Fruit fly (Drosophila melanogaster): ENCODE results near the gene PSMG1.

The PSMG1 gene

DNA sequence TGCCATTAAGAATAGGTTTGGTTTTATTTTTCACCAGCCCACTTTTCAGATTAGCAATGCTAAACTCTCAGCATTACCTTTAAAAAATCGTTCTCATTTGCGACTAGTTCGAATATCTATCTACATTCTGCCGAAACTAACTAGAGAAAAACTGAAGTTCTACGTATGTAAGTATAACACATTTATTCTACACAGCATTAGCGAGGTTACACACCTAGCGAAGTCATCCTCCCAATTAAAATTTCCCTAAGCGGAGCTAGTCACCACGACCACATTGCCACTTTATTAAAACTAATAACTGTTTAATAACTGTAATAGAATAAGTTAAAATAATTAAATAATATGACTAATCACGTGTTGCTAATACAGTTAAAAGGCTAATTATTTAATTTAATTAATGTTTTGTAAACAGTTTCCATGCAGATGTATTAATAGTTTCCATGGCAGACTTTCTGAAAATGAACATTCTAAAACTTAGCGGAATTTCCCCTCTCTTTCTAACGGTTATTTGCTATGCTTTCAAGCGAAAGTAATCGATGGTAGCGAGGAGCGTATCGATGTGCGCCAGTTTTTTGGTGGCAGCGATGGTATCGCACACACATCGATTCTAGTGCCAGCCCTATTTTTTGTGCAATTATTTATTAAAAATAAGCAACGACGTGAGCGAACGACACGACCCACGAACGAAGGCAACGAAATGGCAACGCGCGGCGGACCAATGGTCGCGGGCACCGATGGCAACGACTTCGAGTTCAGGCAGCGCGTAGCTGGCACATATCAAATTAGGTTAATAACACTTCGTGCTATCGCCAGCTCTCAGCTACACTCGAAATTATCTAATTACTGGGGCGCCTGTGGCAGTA lies 15.2 kb downstream of the PSMG1 start, which contains the start of gene jagn (continued):
- TF ChIP-seq CG1792 (GFP tag; optimal IDR thresholded peaks at IDR 0.05) (peak; percentile 35), CG7556 (GFP tag; optimal IDR thresholded peaks at IDR 0.05) (peak; percentile 2), NK7.1 (GFP tag; optimal IDR thresholded peaks at IDR 0.05) (no peak), az2 (GFP tag; optimal IDR thresholded peaks at IDR 0.05) (peak; percentile 51), Scr (GFP tag; IDR thresholded peaks at IDR 0.05; ENCODE audit: partially characterized antibody) (peak; percentile 99), dpn (GFP tag; optimal IDR thresholded peaks at IDR 0.05) (peak; percentile 67 to 69), Atf3 (GFP tag; optimal IDR thresholded peaks at IDR 0.05) (no peak), Lpt (GFP tag; optimal IDR thresholded peaks at IDR 0.05) (no peak), CG4404 (GFP tag; IDR thresholded peaks at IDR 0.05) (peak; percentile 28; the same call in 1 of the 2 replicates), Max (GFP tag; optimal IDR thresholded peaks at IDR 0.05) (peak; percentile 54), dimm (GFP tag; IDR thresholded peaks at IDR 0.05) (no peak), Eip74EF (GFP tag; optimal IDR thresholded peaks at IDR 0.05) (peak in 1 of 2 experiments; percentile 15), kah (GFP tag; optimal IDR thresholded peaks at IDR 0.05) (no peak), peb (GFP tag; IDR thresholded peaks at IDR 0.05) (no peak), Oaz (GFP tag; IDR thresholded peaks at IDR 0.05) (no peak), CG12236 (GFP tag; optimal IDR thresholded peaks at IDR 0.05) (no peak), aop (GFP tag; IDR thresholded peaks at IDR 0.05) (no peak), nau (GFP tag; optimal IDR thresholded peaks at IDR 0.05) (no peak), amos (GFP tag; IDR thresholded peaks at IDR 0.05; ENCODE audit: partially characterized antibody) (peak; percentile 100), CG9609 (GFP tag; optimal IDR thresholded peaks at IDR 0.05) (peak; percentile 63), Camta (GFP tag; optimal IDR thresholded peaks at IDR 0.05) (peak; percentile 52), gro (GFP tag; optimal IDR thresholded peaks at IDR 0.05) (peak; percentile 78), MBD-R2 (GFP tag; IDR thresholded peaks at IDR 0.05) (peak; percentile 80), dati (GFP tag; IDR thresholded peaks at IDR 0.05) (no peak), Ets97D (GFP tag; optimal IDR thresholded peaks at IDR 0.05) (peak; percentile 97), CG13123 (GFP tag; optimal IDR thresholded peaks at IDR 0.05) (no peak), CG8944 (GFP tag; optimal IDR thresholded peaks at IDR 0.05) (peak; percentile 71), Mrtf (GFP tag; IDR thresholded peaks at IDR 0.05) (peak; percentile 68; the same call in 2 of the 3 replicates), Hmr (GFP tag; optimal IDR thresholded peaks at IDR 0.05) (peak; percentile 70), CG7786 (GFP tag; optimal IDR thresholded peaks at IDR 0.05) (peak; percentile 59), Atf-2 (GFP tag; optimal IDR thresholded peaks at IDR 0.05) (peak; percentile 17), gcm2 (GFP tag; optimal IDR thresholded peaks at IDR 0.05) (peak; percentile 4), CG12391 (tag; optimal IDR thresholded peaks at IDR 0.05) (peak; percentile 68), chm (GFP tag; IDR thresholded peaks at IDR 0.05) (peak; percentile 71), nmo (GFP tag; optimal IDR thresholded peaks at IDR 0.05) (peak; percentile 77), tgo (GFP tag; IDR thresholded peaks at IDR 0.05) (peak; percentile 40; the same call in 2 of the 3 replicates), fd3F (GFP tag; optimal IDR thresholded peaks at IDR 0.05) (peak; percentile 18), NC2β (GFP tag; optimal IDR thresholded peaks at IDR 0.05) (peak; percentile 43), PHDP (tag; optimal IDR thresholded peaks at IDR 0.05) (peak; percentile 60), Doc2 (GFP tag; IDR thresholded peaks at IDR 0.05) (no peak), Six4 (GFP tag; optimal IDR thresholded peaks at IDR 0.05) (peak; percentile 32), zf30C (GFP tag; optimal IDR thresholded peaks at IDR 0.05) (no peak), CG1832 (GFP tag; optimal IDR thresholded peaks at IDR 0.05) (peak; percentile 14), Tbp (GFP tag; optimal IDR thresholded peaks at IDR 0.05) (no peak), CG18262 (tag; optimal IDR thresholded peaks at IDR 0.05) (peak; percentile 49), Dbx (GFP tag; IDR thresholded peaks at IDR 0.05) (peak; percentile 83), Abd-B (GFP tag; optimal IDR thresholded peaks at IDR 0.05) (peak; percentile 66), Dip2 (GFP tag; IDR thresholded peaks at IDR 0.05) (no peak), unpg (GFP tag; optimal IDR thresholded peaks at IDR 0.05) (peak; percentile 43), CG10462 (GFP tag; optimal IDR thresholded peaks at IDR 0.05) (peak; percentile 62)

All from whole organism, embryonic.